Worm (Caenorhabditis elegans): ENCODE results near the gene set-16.

The set-16 gene

ce11 chrIII:13625650-13626430 lies 17.9 kb upstream of the set-16 start (continued):
- TF ChIP-seq dox-1 (GFP tag; IDR thresholded peaks at IDR 0.05) (peak; percentile 69), B0336.3 (GFP tag; IDR thresholded peaks at IDR 0.05) (peak; percentile 91), athp-1 (tag; optimal IDR thresholded peaks at IDR 0.05) (no peak), nfya-1 (tag; optimal IDR thresholded peaks at IDR 0.05; ENCODE audit: borderline replicate concordance, insufficient read depth) (no peak), pbrm-1 (GFP tag; IDR thresholded peaks at IDR 0.05) (0 out of 2 replicates have a peak, but pooled peaks have one; percentile 35), madf-10 (tag; optimal IDR thresholded peaks at IDR 0.05) (peak; percentile 72), ZK185.1 (tag; optimal IDR thresholded peaks at IDR 0.05; ENCODE audit: poor library complexity, severe bottlenecking) (peak; percentile 37), zfh-2 (GFP tag; conservative IDR thresholded peaks at IDR 0.05) (peak; percentile 79), nhr-80 (tag; optimal IDR thresholded peaks at IDR 0.05) (no peak), ceh-58 (GFP tag; IDR thresholded peaks at IDR 0.05) (no peak), hlh-12 (tag; optimal IDR thresholded peaks at IDR 0.05) (no peak), lin-54 (GFP tag; optimal IDR thresholded peaks at IDR 0.05) (peak; percentile 29), xnd-1 (tag; optimal IDR thresholded peaks at IDR 0.05) (no peak), cebp-2 (GFP tag; IDR thresholded peaks at IDR 0.05) (no peak), repo-1 (tag; optimal IDR thresholded peaks at IDR 0.05) (peak; percentile 11), egl-18 (GFP tag; IDR thresholded peaks at IDR 0.05) (no peak), unc-62 (GFP tag; optimal IDR thresholded peaks at IDR 0.05) (no peak), rpc-1 (optimal IDR thresholded peaks at IDR 0.05) (no peak), rpc-1 (tag; optimal IDR thresholded peaks at IDR 0.05) (no peak), snpc-4 (GFP tag; optimal IDR thresholded peaks at IDR 0.05) (no peak), snpc-4 (tag; optimal IDR thresholded peaks at IDR 0.05) (no peak), F55B11.4 (tag; optimal IDR thresholded peaks at IDR 0.05; ENCODE audit: borderline replicate concordance, insufficient read depth) (no peak), cebp-1 (GFP tag; IDR thresholded peaks at IDR 0.05) (0 out of 2 replicates have a peak, but pooled peaks have one; percentile 7), cebp-1 (tag; optimal IDR thresholded peaks at IDR 0.05) (peak; percentile 53), rcor-1 (GFP tag; IDR thresholded peaks at IDR 0.05) (no peak), ceh-79 (tag; optimal IDR thresholded peaks at IDR 0.05) (no peak), tbp1 (GFP tag; optimal IDR thresholded peaks at IDR 0.05) (peak; percentile 27), bed-2 (GFP tag; IDR thresholded peaks at IDR 0.05) (no peak), akir-1 (GFP tag; optimal IDR thresholded peaks at IDR 0.05) (no peak), let-607 (tag; optimal IDR thresholded peaks at IDR 0.05) (no peak), F49E8.2 (tag; optimal IDR thresholded peaks at IDR 0.05; ENCODE audit: insufficient read depth) (no peak), dpl-1 (GFP tag; optimal IDR thresholded peaks at IDR 0.05) (no peak), aptf-3 (GFP tag; IDR thresholded peaks at IDR 0.05) (no peak), lir-1 (GFP tag; conservative IDR thresholded peaks at IDR 0.05) (no peak), F39B2.1 (GFP tag; IDR thresholded peaks at IDR 0.05) (no peak), lsy-27 (tag; optimal IDR thresholded peaks at IDR 0.05; ENCODE audit: borderline replicate concordance, insufficient read depth) (no peak), lsl-1 (GFP tag; optimal IDR thresholded peaks at IDR 0.05) (no peak), lin-26 (GFP tag; IDR thresholded peaks at IDR 0.05) (peak; percentile 38; the same call in 1 of the 2 replicates), attf-3 (GFP tag; conservative IDR thresholded peaks at IDR 0.05) (no peak), lin-35 (GFP tag; optimal IDR thresholded peaks at IDR 0.05) (no peak), ets-4 (GFP tag; optimal IDR thresholded peaks at IDR 0.05) (no peak), ceh-100 (GFP tag; IDR thresholded peaks at IDR 0.05) (no peak), attf-5 (GFP tag; optimal IDR thresholded peaks at IDR 0.05) (no peak), hsf-1 (GFP tag; IDR thresholded peaks at IDR 0.05) (peak; percentile 55; the same call in 1 of the 2 replicates), madf-8 (GFP tag; conservative IDR thresholded peaks at IDR 0.05) (no peak), T07F8.4 (tag; optimal IDR thresholded peaks at IDR 0.05) (no peak), Y95B8A.8 (GFP tag; IDR thresholded peaks at IDR 0.05) (peak; percentile 57), sea-2 (GFP tag; IDR thresholded peaks at IDR 0.05) (no peak)

All from whole organism, young adult.